Fruit fly (Drosophila melanogaster): Measurements from ENCODE around the gene Or2a.

Or2a gene

dm6 chrX:2245931-2246330 lies at the start of gene Or2a:
Or2a (plus strand) TSS chrX:2246231.
- TF ChIP-seq CG15710 (tag; optimal IDR thresholded peaks at IDR 0.05): no peak
- no peak for TF ChIP-seq gl (tag; optimal IDR thresholded peaks at IDR 0.05)
- TF ChIP-seq Pif1B (GFP tag; optimal IDR thresholded peaks at IDR 0.05): no peak
- TF ChIP-seq CG8159 (tag; optimal IDR thresholded peaks at IDR 0.05): no peak
- no peak for TF ChIP-seq CG32121 (GFP tag; IDR thresholded peaks at IDR 0.05)
- no peak for TF ChIP-seq Ets98B (GFP tag; IDR thresholded peaks at IDR 0.05)
- no peak for TF ChIP-seq fd96Ca (GFP tag; IDR thresholded peaks at IDR 0.05)
- no peak for TF ChIP-seq rn (GFP tag; IDR thresholded peaks at IDR 0.05)
- no peak for TF ChIP-seq CG17806 (tag; optimal IDR thresholded peaks at IDR 0.05)
- TF ChIP-seq CG9948 (tag; optimal IDR thresholded peaks at IDR 0.05): no peak
- TF ChIP-seq CG13204 (GFP tag; optimal IDR thresholded peaks at IDR 0.05): no peak
- TF ChIP-seq CG14655 (GFP tag; optimal IDR thresholded peaks at IDR 0.05): no peak
- no peak for TF ChIP-seq D1 (tag; optimal IDR thresholded peaks at IDR 0.05)
- no peak for TF ChIP-seq CG4496 (GFP tag; IDR thresholded peaks at IDR 0.05)

- TF ChIP-seq Ets98B (GFP tag; IDR thresholded peaks at IDR 0.05): peak; percentile 11; the same call in 1 of the 2 replicates
- TF ChIP-seq CG17806 (tag; optimal IDR thresholded peaks at IDR 0.05): no peak
- peak; percentile 10 for TF ChIP-seq EcR (GFP tag; optimal IDR thresholded peaks at IDR 0.05)
- no peak for TF ChIP-seq CG14655 (GFP tag; optimal IDR thresholded peaks at IDR 0.05)
Measured at dm6 chrX:2197414-2198271, 48.4 kb upstream of the Or2a start.

- TF ChIP-seq Pif1B (GFP tag; optimal IDR thresholded peaks at IDR 0.05) (no peak), CG17806 (tag; optimal IDR thresholded peaks at IDR 0.05) (no peak), Ets98B (GFP tag; IDR thresholded peaks at IDR 0.05) (no peak), Pif1A (GFP tag; optimal IDR thresholded peaks at IDR 0.05) (no peak), CG13204 (GFP tag; optimal IDR thresholded peaks at IDR 0.05) (no peak), EcR (GFP tag; optimal IDR thresholded peaks at IDR 0.05) (no peak), CG32121 (GFP tag; IDR thresholded peaks at IDR 0.05) (no peak), CG15710 (tag; optimal IDR thresholded peaks at IDR 0.05) (no peak), Snoo (tag; optimal IDR thresholded peaks at IDR 0.05) (no peak), CG34367 (tag; optimal IDR thresholded peaks at IDR 0.05) (no peak), CG8301 (tag; optimal IDR thresholded peaks at IDR 0.05) (no peak)
Measured at dm6 chrX:2198272-2198571, 47.8 kb upstream of the Or2a start.

- TF ChIP-seq CG32121 (GFP tag; IDR thresholded peaks at IDR 0.05) (no peak), Pif1B (GFP tag; optimal IDR thresholded peaks at IDR 0.05) (no peak)
Measured at dm6 chrX:2199303-2199702, 46.7 kb upstream of the Or2a start.

- TF ChIP-seq CG15710 (tag; optimal IDR thresholded peaks at IDR 0.05) (no peak), CG9948 (tag; optimal IDR thresholded peaks at IDR 0.05) (no peak), Snoo (tag; optimal IDR thresholded peaks at IDR 0.05) (no peak), CG10348 (GFP tag; IDR thresholded peaks at IDR 0.05) (no peak), CG8159 (tag; optimal IDR thresholded peaks at IDR 0.05) (no peak), CG12605 (GFP tag; IDR thresholded peaks at IDR 0.05) (no peak)
Measured at dm6 chrX:2203766-2204165, 42.3 kb upstream of the Or2a start, which contains the start of gene FarO. FarO (minus strand) TSS chrX:2203866.

- TF ChIP-seq CG32121 (GFP tag; IDR thresholded peaks at IDR 0.05) (peak; percentile 34; the same call in 1 of the 2 replicates), CG10348 (GFP tag; IDR thresholded peaks at IDR 0.05) (0 out of 2 replicates have a peak, but pooled peaks have one; percentile 39), CG4496 (GFP tag; IDR thresholded peaks at IDR 0.05) (peak; percentile 13; the same call in 1 of the 3 replicates), fd96Ca (GFP tag; IDR thresholded peaks at IDR 0.05) (peak; percentile 65; the same call in 2 of the 3 replicates), CG17806 (tag; optimal IDR thresholded peaks at IDR 0.05) (no peak), CG12605 (GFP tag; IDR thresholded peaks at IDR 0.05) (no peak)
Measured at dm6 chrX:2208641-2209241, 37.3 kb upstream of the Or2a start.

- TF ChIP-seq Ets98B (GFP tag; IDR thresholded peaks at IDR 0.05) (peak; percentile 60), CG12605 (GFP tag; IDR thresholded peaks at IDR 0.05) (no peak), Pif1A (GFP tag; optimal IDR thresholded peaks at IDR 0.05) (peak; percentile 8), CG14655 (GFP tag; optimal IDR thresholded peaks at IDR 0.05) (peak; percentile 6), fd96Ca (GFP tag; IDR thresholded peaks at IDR 0.05) (0 out of 3 replicates have a peak, but pooled peaks have one; percentile 26), CG32121 (GFP tag; IDR thresholded peaks at IDR 0.05) (peak; percentile 47)
Measured at dm6 chrX:2212327-2212820, 33.7 kb upstream of the Or2a start.
